Worm (Caenorhabditis elegans) whole organism, dauer: Measurements from ENCODE around the gene elo-6.

Source experiments
- unc-62 ChIP-seq: sonication (generic microtip); optimal IDR thresholded peaks from 2 replicates; lab custom pipeline; 2017; ENCODE audit warnings: missing biosample characterization, missing genetic modification reagents, missing genetic modification characterization

The elo-6 gene

ce11 chrIV:5337649-5338048 is 50.7 kb downstream of the elo-6 start:
- no peak for TF ChIP-seq unc-62 (GFP tag; lab: Kevin White, UChicago)
